Worm (Caenorhabditis elegans) whole organism, late embryonic: ENCODE measurements around the gene R08F11.7.

Source experiments
- C08G9.2 ChIP-seq: sonication (generic microtip); optimal IDR thresholded peaks from 2 replicates; lab custom pipeline; 2016; ENCODE audit warnings: mild to moderate bottlenecking, missing genetic modification characterization, moderate library complexity, missing compliant biosample characterization
- F13H6.1 ChIP-seq: sonication (generic microtip); optimal IDR thresholded peaks from 2 replicates; lab custom pipeline; 2016; ENCODE audit warnings: missing genetic modification characterization, missing compliant biosample characterization
- K02D7.2 ChIP-seq: sonication (generic microtip); optimal IDR thresholded peaks from 2 replicates; lab custom pipeline; 2017; ENCODE audit warnings: mild to moderate bottlenecking, missing genetic modification characterization, missing compliant biosample characterization
- Y22D7AL.16 ChIP-seq: sonication (generic microtip); optimal IDR thresholded peaks from 2 replicates; lab custom pipeline; 2016; ENCODE audit warnings: missing genetic modification characterization, missing compliant biosample characterization
- ceh-14 ChIP-seq: sonication (generic microtip); optimal IDR thresholded peaks from 2 replicates; lab custom pipeline; 2016; ENCODE audit warnings: missing genotype, missing genetic modification characterization, missing compliant biosample characterization
- ceh-18 ChIP-seq: sonication (generic microtip); optimal IDR thresholded peaks from 2 replicates; lab custom pipeline; 2016; ENCODE audit warnings: missing genetic modification characterization, missing compliant biosample characterization
- ceh-19 ChIP-seq: fragments of 200-800 bp; sonication (Bioruptor generic); optimal IDR thresholded peaks from 2 replicates; lab custom pipeline; 2018; ENCODE audit warnings: mild to moderate bottlenecking, missing genetic modification characterization, missing compliant biosample characterization
- ceh-22 ChIP-seq: sonication (generic microtip); optimal IDR thresholded peaks from 2 replicates; lab custom pipeline; 2017; ENCODE audit warnings: missing biosample characterization, missing genetic modification characterization
- ceh-30 ChIP-seq: fragments of 150-350 bp; optimal IDR thresholded peaks from 2 replicates; lab custom pipeline; 2014; ENCODE audit warnings: missing biosample characterization, missing genetic modification characterization
- ceh-31 ChIP-seq: sonication (generic microtip); optimal IDR thresholded peaks from 2 replicates; lab custom pipeline; 2016; ENCODE audit warnings: missing genetic modification characterization, missing compliant biosample characterization
- ceh-45 ChIP-seq: fragments of 200-800 bp; sonication (Bioruptor generic); IDR thresholded peaks from 2 replicates; pipeline ENCODE4 v1.3.6; 2022; ENCODE audit warnings: missing genetic modification reagents, missing genetic modification characterization, missing compliant biosample characterization
- ceh-48 ChIP-seq: sonication (generic microtip); optimal IDR thresholded peaks from 2 replicates; lab custom pipeline; 2016; ENCODE audit warnings: missing genetic modification characterization, inconsistent platforms, missing compliant biosample characterization
- ceh-9 ChIP-seq: sonication (generic microtip); optimal IDR thresholded peaks from 2 replicates; lab custom pipeline; 2016; ENCODE audit warnings: mild to moderate bottlenecking, missing genetic modification characterization, inconsistent platforms, missing compliant biosample characterization
- che-1 ChIP-seq: sonication (generic microtip); optimal IDR thresholded peaks from 2 replicates; lab custom pipeline; 2016; ENCODE audit warnings: mild to moderate bottlenecking, missing genetic modification characterization, missing compliant biosample characterization
- dve-1 ChIP-seq: sonication (generic microtip); optimal IDR thresholded peaks from 2 replicates; lab custom pipeline; 2017; ENCODE audit warnings: antibody characterized with exemption, mild to moderate bottlenecking, missing genetic modification characterization, missing compliant biosample characterization
- elt-2 ChIP-seq: sonication (generic microtip); optimal IDR thresholded peaks from 2 replicates; lab custom pipeline; 2016; ENCODE audit warnings: missing genetic modification reagents, missing genetic modification characterization, missing compliant biosample characterization
- eyg-1 ChIP-seq: sonication (generic microtip); optimal IDR thresholded peaks from 2 replicates; lab custom pipeline; 2016; ENCODE audit warnings: missing genotype, missing genetic modification characterization, missing compliant biosample characterization
- fax-1 ChIP-seq: sonication (generic microtip); optimal IDR thresholded peaks from 2 replicates; lab custom pipeline; 2016; ENCODE audit warnings: missing genotype, missing genetic modification characterization, missing compliant biosample characterization
- fkh-10 ChIP-seq: fragments of 150-350 bp; optimal IDR thresholded peaks from 2 replicates; lab custom pipeline; 2014; ENCODE audit warnings: missing biosample characterization, missing genetic modification reagents, missing genetic modification characterization
- gmeb-2 ChIP-seq: sonication (generic microtip); optimal IDR thresholded peaks from 2 replicates; lab custom pipeline; 2016; ENCODE audit warnings: missing genetic modification characterization, inconsistent platforms, missing compliant biosample characterization
- hlh-13 ChIP-seq: fragments of 200-800 bp; sonication (Bioruptor generic); optimal IDR thresholded peaks from 2 replicates; lab custom pipeline; 2018; ENCODE audit warnings: mild to moderate bottlenecking, missing genetic modification characterization, missing compliant biosample characterization
- hlh-30 ChIP-seq: sonication (generic microtip); optimal IDR thresholded peaks from 2 replicates; lab custom pipeline; 2017; ENCODE audit warnings: antibody characterized with exemption, missing genetic modification characterization, missing compliant biosample characterization; ENCODE audit not compliant: insufficient read depth
- lim-6 ChIP-seq: sonication (generic microtip); optimal IDR thresholded peaks from 2 replicates; lab custom pipeline; 2016; ENCODE audit warnings: missing genetic modification characterization, missing compliant biosample characterization
- madf-2 ChIP-seq: sonication (generic microtip); optimal IDR thresholded peaks from 2 replicates; lab custom pipeline; 2017; ENCODE audit warnings: missing genetic modification characterization, missing compliant biosample characterization
- nfya-1 ChIP-seq: sonication (generic microtip); optimal IDR thresholded peaks from 2 replicates; lab custom pipeline; 2017; ENCODE audit warnings: missing genetic modification characterization, mild to moderate bottlenecking, missing compliant biosample characterization, antibody characterized with exemption, moderate library complexity
- nhr-11 ChIP-seq: fragments of 150-350 bp; optimal IDR thresholded peaks from 2 replicates; lab custom pipeline; 2014; ENCODE audit warnings: missing biosample characterization, missing genetic modification characterization
- odd-2 ChIP-seq: sonication (generic microtip); optimal IDR thresholded peaks from 2 replicates; lab custom pipeline; 2017; ENCODE audit warnings: antibody characterized with exemption, mild to moderate bottlenecking, missing genetic modification characterization, missing compliant biosample characterization
- pax-1 ChIP-seq: fragments of 150-350 bp; optimal IDR thresholded peaks from 2 replicates; lab custom pipeline; 2014; ENCODE audit warnings: missing biosample characterization, missing genetic modification characterization
- pha-2 ChIP-seq: sonication (generic microtip); optimal IDR thresholded peaks from 2 replicates; lab custom pipeline; 2017; ENCODE audit warnings: mild to moderate bottlenecking, missing genetic modification characterization, missing compliant biosample characterization
- pros-1 ChIP-seq: fragments of 150-350 bp; optimal IDR thresholded peaks from 2 replicates; lab custom pipeline; 2014; ENCODE audit warnings: missing biosample characterization, missing genetic modification reagents, missing genetic modification characterization
- ref-2 ChIP-seq: sonication (generic microtip); optimal IDR thresholded peaks from 2 replicates; lab custom pipeline; 2016; ENCODE audit warnings: missing genetic modification characterization, missing compliant biosample characterization
- sox-2 ChIP-seq: fragments of 200-800 bp; sonication (Bioruptor generic); IDR thresholded peaks from 2 replicates; pipeline ENCODE4 v1.3.6; 2022; ENCODE audit warnings: missing genetic modification reagents, missing genetic modification characterization, missing compliant biosample characterization
- sox-4 ChIP-seq: sonication (generic microtip); optimal IDR thresholded peaks from 2 replicates; lab custom pipeline; 2017; ENCODE audit warnings: mild to moderate bottlenecking, missing genetic modification characterization, inconsistent platforms, missing compliant biosample characterization
- tbx-2 ChIP-seq: sonication (generic microtip); optimal IDR thresholded peaks from 2 replicates; lab custom pipeline; 2016; ENCODE audit warnings: missing genetic modification characterization, missing compliant biosample characterization
- unc-42 ChIP-seq: sonication (generic microtip); optimal IDR thresholded peaks from 2 replicates; lab custom pipeline; 2016; ENCODE audit warnings: missing genotype, missing genetic modification characterization, missing compliant biosample characterization
- unc-55 ChIP-seq: sonication (generic microtip); optimal IDR thresholded peaks from 2 replicates; lab custom pipeline; 2017; ENCODE audit warnings: missing biosample characterization, missing genetic modification reagents, missing genetic modification characterization
- unc-86 ChIP-seq: sonication (generic microtip); optimal IDR thresholded peaks from 2 replicates; lab custom pipeline; 2016; ENCODE audit warnings: missing genetic modification characterization, missing compliant biosample characterization

R08F11.7 gene

ce11 chrV:3789770-3790169, at the start of gene R08F11.7:
Gene R08F11.7, plus strand, starts transcription at chrV:3790070.
- no peak for TF ChIP-seq dve-1 (tag; lab: Kevin White, UChicago)
- no peak for TF ChIP-seq ceh-18 (tag; lab: Kevin White, UChicago)
- no peak for TF ChIP-seq sox-2 (GFP tag; lab: Robert Waterston, UW)
- TF ChIP-seq fax-1 (tag; lab: Kevin White, UChicago) = no peak
- no peak for TF ChIP-seq ceh-30 (tag; lab: Kevin White, UChicago)
- no peak for TF ChIP-seq sox-4
- TF ChIP-seq unc-55 (GFP tag; lab: Kevin White, UChicago) = no peak

ce11 chrV:3743172-3743626, 46.7 kb upstream of the R08F11.7 start, which contains the start of gene mtm-9:
Gene mtm-9, plus strand, starts transcription at chrV:3743576.
- TF ChIP-seq unc-42 (peak; percentile 4), ceh-22 (tag; lab: Kevin White, UChicago) (no peak), ceh-31 (tag; lab: Kevin White, UChicago) (peak; percentile 2), ceh-48 (no peak), unc-86 (tag; lab: Kevin White, UChicago) (no peak), nhr-11 (tag; lab: Kevin White, UChicago) (no peak), F13H6.1 (tag; lab: Kevin White, UChicago) (no peak), elt-2 (tag; lab: Kevin White, UChicago) (no peak), nfya-1 (peak; percentile 18), hlh-30 (tag; lab: Kevin White, UChicago) (no peak), sox-4 (no peak)

ce11 chrV:3750328-3750727, 39.5 kb upstream of the R08F11.7 start:
- TF ChIP-seq ref-2 (tag; lab: Kevin White, UChicago) (no peak), ceh-14 (tag; lab: Kevin White, UChicago) (no peak), odd-2 (tag; lab: Kevin White, UChicago) (no peak), tbx-2 (tag; lab: Kevin White, UChicago) (no peak), hlh-30 (tag; lab: Kevin White, UChicago) (no peak)

ce11 chrV:3756887-3757286, 33.0 kb upstream of the R08F11.7 start, which contains the start of gene gid-7:
Gene gid-7, minus strand, starts transcription at chrV:3757074.
- TF ChIP-seq tbx-2 (tag; lab: Kevin White, UChicago) (no peak), unc-55 (GFP tag; lab: Kevin White, UChicago) (peak; percentile 34), elt-2 (tag; lab: Kevin White, UChicago) (no peak), ceh-9 (no peak), ceh-45 (no peak), eyg-1 (no peak), hlh-13 (GFP tag; lab: Kevin White, UChicago) (no peak), pros-1 (tag; lab: Kevin White, UChicago) (no peak), lim-6 (no peak), fkh-10 (GFP tag; lab: Kevin White, UChicago) (no peak), Y22D7AL.16 (no peak), C08G9.2 (tag; lab: Kevin White, UChicago) (no peak), unc-42 (no peak), che-1 (tag; lab: Kevin White, UChicago) (no peak), pax-1 (tag; lab: Kevin White, UChicago) (no peak), hlh-30 (tag; lab: Kevin White, UChicago) (peak; percentile 12), K02D7.2 (tag; lab: Kevin White, UChicago) (no peak), nfya-1 (peak; percentile 47), pha-2 (tag; lab: Kevin White, UChicago) (no peak), ceh-48 (no peak), ceh-18 (tag; lab: Kevin White, UChicago) (no peak), sox-4 (no peak), dve-1 (tag; lab: Kevin White, UChicago) (peak; percentile 5), madf-2 (tag; lab: Kevin White, UChicago) (no peak), sox-2 (GFP tag; lab: Robert Waterston, UW) (no peak), ceh-19 (no peak), gmeb-2 (tag; lab: Kevin White, UChicago) (no peak), F13H6.1 (tag; lab: Kevin White, UChicago) (no peak)
- TF ChIP-seq, all 69 proteins: peak for 4
